Worm (Caenorhabditis elegans) whole organism, L4 larva: ENCODE data around the gene F19C7.4.

Experiments used
- F26F4.8 ChIP-seq: fragments of 200-800 bp; sonication (Bioruptor generic); conservative IDR thresholded peaks from 2 replicates; pipeline ENCODE4 v1.3.6; 2022; ENCODE audit warnings: missing genetic modification characterization, missing compliant biosample characterization
- T20F7.1 ChIP-seq: fragments of 200-800 bp; sonication (Bioruptor generic); optimal IDR thresholded peaks from 2 replicates; lab custom pipeline; 2018; ENCODE audit warnings: mild to moderate bottlenecking, missing genetic modification characterization, missing compliant biosample characterization
- Y105C5A.15 ChIP-seq: fragments of 200-800 bp; sonication (Bioruptor generic); IDR thresholded peaks from 2 replicates; pipeline ENCODE4 v1.3.6; 2022; ENCODE audit warnings: missing genetic modification characterization, missing compliant biosample characterization
- Y48G9A.11 ChIP-seq: fragments of 200-800 bp; sonication (Bioruptor generic); IDR thresholded peaks from 2 replicates; pipeline ENCODE4 v1.3.6; 2022; ENCODE audit warnings: missing genetic modification reagents, missing genetic modification characterization, missing compliant biosample characterization
- aha-1 ChIP-seq: fragments of 150-350 bp; peaks from one replicate; lab custom pipeline; 2014; ENCODE audit warnings: missing biosample characterization, missing genetic modification characterization
- attf-4 ChIP-seq: sonication (generic microtip); optimal IDR thresholded peaks from 3 replicates; lab custom pipeline; 2017; ENCODE audit warnings: missing biosample characterization, missing genetic modification characterization
- ceh-20 ChIP-seq: fragments of 200-800 bp; sonication (Bioruptor generic); IDR thresholded peaks from 2 replicates; pipeline ENCODE4 v1.3.6; 2022; ENCODE audit warnings: missing genetic modification reagents, missing genetic modification characterization, missing compliant biosample characterization
- ceh-62 ChIP-seq: sonication (generic microtip); optimal IDR thresholded peaks from 2 replicates; lab custom pipeline; 2017; ENCODE audit warnings: missing biosample characterization, missing genetic modification characterization
- ctbp-1 ChIP-seq: fragments of 200-800 bp; sonication (Bioruptor generic); IDR thresholded peaks from 2 replicates; pipeline ENCODE4 v1.3.6; 2022; ENCODE audit warnings: missing genetic modification reagents, missing genetic modification characterization, missing compliant biosample characterization
- daf-8 ChIP-seq: fragments of 200-800 bp; sonication (Bioruptor generic); IDR thresholded peaks from 2 replicates; pipeline ENCODE4 v1.3.6; 2022; ENCODE audit warnings: missing genetic modification characterization, missing compliant biosample characterization
- dmd-9 ChIP-seq: fragments of 200-800 bp; sonication (Bioruptor generic); IDR thresholded peaks from 2 replicates; pipeline ENCODE4 v1.3.6; 2022; ENCODE audit warnings: missing genetic modification reagents, missing genetic modification characterization, missing compliant biosample characterization
- dpl-1 ChIP-seq: fragments of 150-350 bp; optimal IDR thresholded peaks from 2 replicates; lab custom pipeline; 2014; ENCODE audit warnings: missing biosample characterization, missing genetic modification reagents, missing genetic modification characterization
- egl-43 ChIP-seq: fragments of 200-800 bp; sonication (Bioruptor generic); IDR thresholded peaks from 2 replicates; pipeline ENCODE4 v1.3.6; 2022; ENCODE audit warnings: missing genetic modification reagents, missing genetic modification characterization, missing compliant biosample characterization
- fkh-10 ChIP-seq: fragments of 150-350 bp; optimal IDR thresholded peaks from 2 replicates; lab custom pipeline; 2014; ENCODE audit warnings: missing biosample characterization, missing genetic modification reagents, missing genetic modification characterization
- fos-1 ChIP-seq: fragments of 150-350 bp; optimal IDR thresholded peaks from 2 replicates; lab custom pipeline; 2014; ENCODE audit warnings: missing biosample characterization, missing genetic modification characterization
- hlh-11 ChIP-seq: fragments of 200-800 bp; sonication (Bioruptor generic); optimal IDR thresholded peaks from 2 replicates; lab custom pipeline; 2018; ENCODE audit warnings: mild to moderate bottlenecking, missing genetic modification characterization, missing compliant biosample characterization
- hlh-30 ChIP-seq: sonication (generic microtip); optimal IDR thresholded peaks from 2 replicates; lab custom pipeline; 2017; ENCODE audit warnings: antibody characterized with exemption, mild to moderate bottlenecking, missing genetic modification characterization, missing compliant biosample characterization; ENCODE audit not compliant: insufficient read depth
- hmg-1.1 ChIP-seq: fragments of 200-800 bp; sonication (Bioruptor generic); IDR thresholded peaks from 2 replicates; pipeline ENCODE4 v1.3.6; 2022; ENCODE audit warnings: missing genetic modification reagents, missing genetic modification characterization, missing compliant biosample characterization
- jun-1 ChIP-seq: fragments of 150-350 bp; optimal IDR thresholded peaks from 2 replicates; lab custom pipeline; 2014; ENCODE audit warnings: missing biosample characterization, missing genetic modification reagents, missing genetic modification characterization
- lin-13 ChIP-seq: fragments of 150-350 bp; optimal IDR thresholded peaks from 2 replicates; lab custom pipeline; 2014; ENCODE audit warnings: missing biosample characterization, missing genetic modification reagents, missing genetic modification characterization
- lin-29 ChIP-seq: fragments of 200-800 bp; sonication (Bioruptor generic); IDR thresholded peaks from 2 replicates; pipeline ENCODE4 v1.3.6; 2022; ENCODE audit warnings: missing genetic modification reagents, missing genetic modification characterization, missing compliant biosample characterization
- lsy-2 ChIP-seq, 2 experiments: fragments of 150-350 bp in 1 of 2; sonication (generic microtip) in 1 of 2; optimal IDR thresholded peaks; 2 replicates each; lab custom pipeline; 2014 to 2017; ENCODE audit warnings: missing biosample characterization in 2 of 2, missing genetic modification characterization in 2 of 2
- madf-5 ChIP-seq, 2 experiments: fragments of 200-800 bp; sonication (Bioruptor generic); IDR thresholded peaks; 2 replicates each; pipeline ENCODE4 v1.3.6; 2022; ENCODE audit warnings: missing compliant biosample characterization in 2 of 2, missing genetic modification characterization in 2 of 2
- mdl-1 ChIP-seq, 2 experiments: fragments of 150-350 bp in 1 of 2; sonication (generic microtip) in 1 of 2; optimal IDR thresholded peaks; 2 replicates each; lab custom pipeline; 2014 to 2017; ENCODE audit warnings: missing biosample characterization in 2 of 2, missing genetic modification characterization in 2 of 2
- mes-2 ChIP-seq: sonication (generic microtip); optimal IDR thresholded peaks from 2 replicates; lab custom pipeline; 2016; ENCODE audit warnings: missing genotype, mild to moderate bottlenecking, missing genetic modification characterization, missing compliant biosample characterization; ENCODE audit not compliant: poor library complexity, severe bottlenecking
- nhr-10 ChIP-seq: fragments of 150-350 bp; optimal IDR thresholded peaks from 2 replicates; lab custom pipeline; 2014; ENCODE audit warnings: missing biosample characterization, missing genetic modification characterization
- nhr-25 ChIP-seq: sonication (generic microtip); optimal IDR thresholded peaks from 2 replicates; lab custom pipeline; 2017; ENCODE audit warnings: missing genetic modification characterization, mild to moderate bottlenecking, missing compliant biosample characterization, antibody characterized with exemption, moderate library complexity, borderline replicate concordance; ENCODE audit not compliant: insufficient read depth
- rbr-2 ChIP-seq: sonication (generic microtip); optimal IDR thresholded peaks from 2 replicates; lab custom pipeline; 2016; ENCODE audit warnings: missing genotype, missing genetic modification characterization, missing compliant biosample characterization
- set-16 ChIP-seq: fragments of 200-800 bp; sonication (Bioruptor generic); IDR thresholded peaks from 2 replicates; pipeline ENCODE4 v1.3.6; 2022; ENCODE audit warnings: missing genetic modification reagents, missing genetic modification characterization, missing compliant biosample characterization
- unc-130 ChIP-seq: sonication (generic microtip); optimal IDR thresholded peaks from 2 replicates; lab custom pipeline; 2016; ENCODE audit warnings: missing genetic modification reagents, missing genetic modification characterization, missing compliant biosample characterization
- unc-39 ChIP-seq: sonication (generic microtip); optimal IDR thresholded peaks from 2 replicates; lab custom pipeline; 2017; ENCODE audit warnings: missing biosample characterization, missing genetic modification characterization
- unc-62 ChIP-seq, 3 experiments: fragments of 150-350 bp in 1 of 3; sonication (generic microtip); optimal IDR thresholded peaks in 2 of 3; peaks in 1 of 3; 1 replicate in 1 of 3; 2 replicates in 2 of 3; lab custom pipeline; 2014 to 2017; ENCODE audit warnings: missing biosample characterization in 3 of 3, missing genetic modification characterization in 3 of 3, missing genetic modification reagents in 3 of 3, missing genotype in 1 of 3
- zfp-3 ChIP-seq: fragments of 200-800 bp; sonication (Bioruptor generic); conservative IDR thresholded peaks from 2 replicates; pipeline ENCODE4 v1.3.6; 2022; ENCODE audit warnings: missing genetic modification reagents, missing genetic modification characterization, missing compliant biosample characterization
- zip-11 ChIP-seq: fragments of 200-800 bp; sonication (Bioruptor generic); IDR thresholded peaks from 2 replicates; pipeline ENCODE4 v1.3.6; 2022; ENCODE audit warnings: missing genetic modification characterization, missing compliant biosample characterization
- zip-2 ChIP-seq: fragments of 150-350 bp; optimal IDR thresholded peaks from 2 replicates; lab custom pipeline; 2014; ENCODE audit warnings: missing biosample characterization, missing genetic modification characterization
- ztf-7 ChIP-seq: fragments of 150-350 bp; optimal IDR thresholded peaks from 2 replicates; lab custom pipeline; 2014; ENCODE audit warnings: missing biosample characterization, missing genetic modification characterization

F19C7.4 gene

DNA sequence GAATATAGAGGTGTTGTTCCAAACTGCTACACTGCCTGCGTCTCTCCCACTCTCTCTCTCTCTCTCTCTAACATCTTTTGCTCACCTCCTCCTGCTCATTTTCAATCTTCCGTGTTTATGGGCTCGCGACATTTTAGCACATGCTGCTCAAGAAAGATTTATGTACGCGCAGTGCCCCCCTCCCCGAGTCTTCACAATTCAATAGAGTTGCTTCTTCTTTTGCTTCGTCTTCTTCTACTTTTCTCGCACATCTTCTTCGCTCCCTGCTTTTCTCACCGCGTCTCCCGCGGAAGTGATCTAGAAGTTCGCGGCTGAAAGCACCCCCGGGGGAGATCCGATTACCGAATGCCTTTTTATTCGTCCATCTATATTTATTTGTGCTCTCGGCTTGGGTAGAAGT is 32.1 kb upstream of the F19C7.4 start:
- TF ChIP-seq ceh-62 (tag; lab: Kevin White, UChicago) (no peak), T20F7.1 (GFP tag; lab: Kevin White, UChicago) (no peak), lsy-2 (tag; optimal IDR thresholded peaks at IDR 0.05; lab: Kevin White, UChicago) (peak in 1 of 2 experiments; percentile 30), attf-4 (tag; lab: Kevin White, UChicago) (no peak), madf-5 (GFP tag; IDR thresholded peaks at IDR 0.05; lab: Robert Waterston, UW) (no peak), ctbp-1 (no peak), lin-29 (GFP tag; lab: Robert Waterston, UW) (no peak), hlh-30 (tag; lab: Kevin White, UChicago) (peak; percentile 4), mdl-1 (tag; optimal IDR thresholded peaks at IDR 0.05; lab: Kevin White, UChicago) (no peak), ztf-7 (tag; lab: Kevin White, UChicago) (no peak), Y105C5A.15 (GFP tag; lab: Robert Waterston, UW) (no peak), fos-1 (tag; lab: Kevin White, UChicago) (no peak), hlh-11 (tag; lab: Kevin White, UChicago) (no peak), set-16 (GFP tag; lab: Robert Waterston, UW) (peak; percentile 31; the same call in 1 of the 2 replicates), mes-2 (tag; lab: Kevin White, UChicago) (peak; percentile 4), fkh-10 (GFP tag; lab: Kevin White, UChicago) (peak; percentile 62), dpl-1 (no peak), zip-2 (tag; lab: Kevin White, UChicago) (no peak), zip-11 (GFP tag; lab: Robert Waterston, UW) (no peak), unc-130 (GFP tag; lab: Kevin White, UChicago) (no peak), lin-13 (GFP tag; lab: Kevin White, UChicago) (no peak), rbr-2 (tag; lab: Kevin White, UChicago) (peak; percentile 45), zfp-3 (GFP tag; lab: Robert Waterston, UW) (no peak), egl-43 (no peak)

DNA sequence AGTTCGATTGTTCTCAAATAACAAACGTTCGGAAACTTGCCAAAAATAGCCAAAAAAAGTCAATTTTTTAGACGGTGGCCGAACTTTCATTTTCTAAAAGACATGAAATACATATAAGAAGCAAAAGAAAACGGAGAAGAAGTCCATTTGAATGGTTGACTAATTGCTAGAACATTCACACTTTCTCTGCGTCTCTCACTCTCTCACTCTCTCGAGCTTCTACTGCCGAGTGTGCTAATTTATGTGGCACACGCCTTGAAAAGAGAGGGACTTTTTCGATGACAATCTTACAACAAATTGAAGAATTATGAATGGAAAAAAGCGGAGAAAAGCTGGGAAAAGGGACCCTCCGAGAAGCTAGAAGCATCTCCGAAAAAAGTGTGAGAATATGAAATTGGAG is 28.6 kb upstream of the F19C7.4 start:
- peak in 1 of 2 experiments; percentile 96 for TF ChIP-seq unc-62 (GFP tag; optimal IDR thresholded peaks at IDR 0.05 in 1 of 2; lab: Kevin White, UChicago)
- no peak for TF ChIP-seq unc-62 (tag; optimal IDR thresholded peaks at IDR 0.05; lab: Kevin White, UChicago)
- no peak for TF ChIP-seq ceh-20 (GFP tag; lab: Robert Waterston, UW)
- peak; percentile 74 for TF ChIP-seq aha-1 (tag; lab: Kevin White, UChicago)
- TF ChIP-seq hmg-1.1 (GFP tag; lab: Robert Waterston, UW) = 0 out of 2 replicates have a peak, but pooled peaks have one; percentile 33
- TF ChIP-seq F26F4.8 (GFP tag; lab: Robert Waterston, UW) = no peak

DNA sequence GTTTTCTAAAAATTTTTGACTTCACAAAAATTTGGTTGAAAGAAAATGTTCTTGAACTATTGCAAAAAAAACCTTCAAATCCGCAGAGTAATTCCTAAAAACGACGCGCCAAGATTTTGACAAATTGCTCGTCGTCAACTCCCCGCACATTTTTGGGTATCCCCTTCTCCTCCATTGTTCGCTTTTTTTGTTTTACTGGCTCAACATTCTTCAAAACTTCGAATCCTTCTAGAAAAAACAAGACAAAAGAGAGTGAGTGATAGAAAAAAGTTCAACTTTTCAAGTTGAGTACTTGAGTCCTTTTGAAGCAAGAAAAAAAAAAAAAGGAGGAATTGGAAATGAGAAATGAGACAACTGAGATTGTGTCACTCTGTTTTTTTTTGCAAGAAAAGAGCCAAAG is 25.8 kb upstream of the F19C7.4 start:
- 0 out of 2 replicates have a peak, but pooled peaks have one; percentile 28 for TF ChIP-seq ceh-20 (GFP tag; lab: Robert Waterston, UW)
- peak in 1 of 2 experiments; percentile 37 for TF ChIP-seq lsy-2 (tag; optimal IDR thresholded peaks at IDR 0.05; lab: Kevin White, UChicago)
- peak in 1 of 2 experiments; percentile 89 for TF ChIP-seq unc-62 (GFP tag; optimal IDR thresholded peaks at IDR 0.05 in 1 of 2; lab: Kevin White, UChicago)
- TF ChIP-seq unc-62 (tag; optimal IDR thresholded peaks at IDR 0.05; lab: Kevin White, UChicago) = no peak
- TF ChIP-seq aha-1 (tag; lab: Kevin White, UChicago) = peak; percentile 53
- no peak for TF ChIP-seq nhr-25 (tag; lab: Kevin White, UChicago)
- no peak for TF ChIP-seq daf-8

DNA sequence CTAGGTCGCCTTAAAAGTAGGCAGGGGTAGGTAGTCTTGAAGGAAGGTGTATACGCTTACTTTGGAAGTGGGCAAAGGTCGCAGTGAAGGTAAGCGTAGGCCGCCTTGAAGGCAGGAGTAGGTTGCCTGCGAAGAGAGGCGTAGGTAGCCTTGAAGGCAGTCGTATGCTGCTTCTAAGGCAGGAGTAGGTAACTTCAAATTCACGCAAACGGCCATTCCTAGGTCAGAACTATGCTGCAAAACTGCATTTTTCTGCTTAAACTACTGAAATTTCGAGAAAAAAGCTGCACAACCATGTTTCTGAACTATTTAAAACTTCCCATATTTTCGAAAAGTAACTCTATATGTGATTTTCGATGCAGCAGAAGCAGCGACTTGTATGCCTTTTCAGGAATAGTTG is 23.2 kb upstream of the F19C7.4 start:
- peak; percentile 86 for TF ChIP-seq aha-1 (tag; lab: Kevin White, UChicago)
- TF ChIP-seq Y48G9A.11 (GFP tag; lab: Robert Waterston, UW) = no peak
- TF ChIP-seq zip-2 (tag; lab: Kevin White, UChicago) = no peak
- TF ChIP-seq dmd-9 (GFP tag; lab: Robert Waterston, UW) = no peak
- peak in 1 of 2 experiments; percentile 95 for TF ChIP-seq unc-62 (GFP tag; optimal IDR thresholded peaks at IDR 0.05 in 1 of 2; lab: Kevin White, UChicago)
- TF ChIP-seq unc-62 (tag; optimal IDR thresholded peaks at IDR 0.05; lab: Kevin White, UChicago) = no peak
- TF ChIP-seq mes-2 (tag; lab: Kevin White, UChicago) = no peak
- no peak for TF ChIP-seq jun-1 (tag; lab: Kevin White, UChicago)
- TF ChIP-seq nhr-10 = no peak
- no peak for TF ChIP-seq unc-39 (tag; lab: Kevin White, UChicago)
